Worm (Caenorhabditis elegans) whole organism, L4 larva: ENCODE results near the gene F42H10.2.

ENCODE experiments used
- Y75B8A.6 ChIP-seq: fragments of 200-800 bp; sonication (Bioruptor generic); IDR thresholded peaks from 2 replicates; pipeline ENCODE4 v1.3.6; 2022; ENCODE audit warnings: missing genetic modification reagents, missing genetic modification characterization, missing compliant biosample characterization
- ceh-20 ChIP-seq: fragments of 200-800 bp; sonication (Bioruptor generic); IDR thresholded peaks from 2 replicates; pipeline ENCODE4 v1.3.6; 2022; ENCODE audit warnings: missing genetic modification reagents, missing genetic modification characterization, missing compliant biosample characterization
- mep-1 ChIP-seq: fragments of 150-350 bp; sonication (generic microtip); optimal IDR thresholded peaks from 3 replicates; lab custom pipeline; 2014; ENCODE audit warnings: missing biosample characterization, missing genetic modification characterization
- nhr-6 ChIP-seq: fragments of 150-350 bp; optimal IDR thresholded peaks from 2 replicates; lab custom pipeline; 2014; ENCODE audit warnings: missing biosample characterization, missing genetic modification characterization
- skn-1 ChIP-seq: fragments of 150-350 bp; optimal IDR thresholded peaks from 2 replicates; lab custom pipeline; 2014; ENCODE audit warnings: missing biosample characterization, missing genetic modification characterization
- unc-130 ChIP-seq: sonication (generic microtip); optimal IDR thresholded peaks from 2 replicates; lab custom pipeline; 2016; ENCODE audit warnings: missing genetic modification reagents, missing genetic modification characterization, missing compliant biosample characterization
- unc-62 ChIP-seq, 3 experiments: fragments of 150-350 bp in 1 of 3; sonication (generic microtip); optimal IDR thresholded peaks in 2 of 3; peaks in 1 of 3; 1 replicate in 1 of 3; 2 replicates in 2 of 3; lab custom pipeline; 2014 to 2017; ENCODE audit warnings: missing biosample characterization in 3 of 3, missing genetic modification characterization in 3 of 3, missing genetic modification reagents in 3 of 3, missing genotype in 1 of 3

- TF ChIP-seq unc-130 (GFP tag; lab: Kevin White, UChicago): no peak
- TF ChIP-seq Y75B8A.6 (GFP tag; lab: Robert Waterston, UW): no peak
- no peak for TF ChIP-seq skn-1 (tag; lab: Kevin White, UChicago)
- no peak for TF ChIP-seq mep-1 (tag; lab: Kevin White, UChicago)
- TF ChIP-seq nhr-6 (tag; lab: Kevin White, UChicago): no peak
- no peak for TF ChIP-seq unc-62 (GFP tag; optimal IDR thresholded peaks at IDR 0.05 in 1 of 2; lab: Kevin White, UChicago)
- TF ChIP-seq unc-62 (tag; optimal IDR thresholded peaks at IDR 0.05; lab: Kevin White, UChicago): no peak
- TF ChIP-seq ceh-20 (GFP tag; lab: Robert Waterston, UW): no peak
Measured at ce11 chrIII:8524773-8525172, 34.4 kb downstream of the F42H10.2 start, which contains the start of gene idpp-15.
